Worm (Caenorhabditis elegans): ENCODE data around the gene pac-1.

pac-1 gene

ce11 chrIII:8473292-8473691 lies 21.5 kb upstream of the pac-1 start (continued):
- peak; percentile 93 for TF ChIP-seq lin-26 (GFP tag; IDR thresholded peaks at IDR 0.05)
- no peak for TF ChIP-seq dpl-1 (GFP tag; optimal IDR thresholded peaks at IDR 0.05)
- no peak for TF ChIP-seq athp-1 (tag; optimal IDR thresholded peaks at IDR 0.05)
- TF ChIP-seq attf-5 (GFP tag; optimal IDR thresholded peaks at IDR 0.05) = peak; percentile 29
- TF ChIP-seq pha-4 (tag; optimal IDR thresholded peaks at IDR 0.05) = no peak
- TF ChIP-seq ceh-79 (tag; optimal IDR thresholded peaks at IDR 0.05) = no peak
- TF ChIP-seq cebp-2 (GFP tag; IDR thresholded peaks at IDR 0.05) = 0 out of 2 replicates have a peak, but pooled peaks have one; percentile 36
- no peak for TF ChIP-seq nhr-179 (tag; optimal IDR thresholded peaks at IDR 0.05)
- peak; percentile 63 for TF ChIP-seq D2030.7 (GFP tag; IDR thresholded peaks at IDR 0.05)
- peak; percentile 75 for TF ChIP-seq nhr-90 (tag; optimal IDR thresholded peaks at IDR 0.05)
- TF ChIP-seq ets-4 (GFP tag; optimal IDR thresholded peaks at IDR 0.05) = no peak
- TF ChIP-seq B0035.1 (tag; optimal IDR thresholded peaks at IDR 0.05) = no peak

ce11 chrIII:8479322-8479864 lies 15.4 kb upstream of the pac-1 start:
- TF ChIP-seq ekl-4 (GFP tag; IDR thresholded peaks at IDR 0.05) (no peak), attf-3 (GFP tag; conservative IDR thresholded peaks at IDR 0.05) (no peak), nfya-2 (GFP tag; IDR thresholded peaks at IDR 0.05) (no peak), F33H1.4 (GFP tag; IDR thresholded peaks at IDR 0.05) (peak; percentile 43; the same call in 1 of the 2 replicates), hsf-1 (GFP tag; IDR thresholded peaks at IDR 0.05) (no peak), B0261.1 (tag; optimal IDR thresholded peaks at IDR 0.05) (no peak), ztf-26 (tag; optimal IDR thresholded peaks at IDR 0.05) (no peak), egrh-3 (GFP tag; IDR thresholded peaks at IDR 0.05) (no peak), K12H6.12 (tag; optimal IDR thresholded peaks at IDR 0.05) (no peak), hlh-26 (GFP tag; conservative IDR thresholded peaks at IDR 0.05) (no peak), Y79H2A.3 (GFP tag; conservative IDR thresholded peaks at IDR 0.05) (no peak), nhr-27 (tag; optimal IDR thresholded peaks at IDR 0.05) (no peak), nhr-80 (tag; optimal IDR thresholded peaks at IDR 0.05) (peak; percentile 42), bed-1 (GFP tag; IDR thresholded peaks at IDR 0.05) (no peak), hmg-1.2 (GFP tag; IDR thresholded peaks at IDR 0.05) (no peak), ceh-27 (GFP tag; optimal IDR thresholded peaks at IDR 0.05) (no peak), madf-8 (GFP tag; conservative IDR thresholded peaks at IDR 0.05) (0 out of 2 replicates have a peak, but pooled peaks have one; percentile 39), xnd-1 (tag; optimal IDR thresholded peaks at IDR 0.05) (peak; percentile 72), F49E8.2 (tag; optimal IDR thresholded peaks at IDR 0.05; ENCODE audit: insufficient read depth) (no peak), madf-6 (GFP tag; IDR thresholded peaks at IDR 0.05) (no peak), lsl-1 (GFP tag; optimal IDR thresholded peaks at IDR 0.05) (peak; percentile 89), ztf-25 (GFP tag; IDR thresholded peaks at IDR 0.05) (no peak), attf-6 (GFP tag; IDR thresholded peaks at IDR 0.05) (no peak), K11D2.4 (GFP tag; IDR thresholded peaks at IDR 0.05) (no peak), Y53F4B.3 (GFP tag; IDR thresholded peaks at IDR 0.05) (no peak), dox-1 (GFP tag; IDR thresholded peaks at IDR 0.05) (peak; percentile 47), cebp-1 (GFP tag; IDR thresholded peaks at IDR 0.05) (no peak), cebp-1 (tag; optimal IDR thresholded peaks at IDR 0.05) (peak; percentile 32)

Measured in whole organism, young adult.